Fruit fly (Drosophila melanogaster) whole organism, embryonic: ENCODE results near the gene slif.

Experiments used
- Adf1 ChIP-seq: fragments of 200-800 bp; sonication (Bioruptor generic); IDR thresholded peaks from 2 replicates; pipeline ENCODE4 v1.3.6; 2022; ENCODE audit warnings: missing biosample characterization, missing genetic modification characterization
- CG10321 ChIP-seq: fragments of 200-800 bp; sonication (Bioruptor generic); IDR thresholded peaks from 2 replicates; pipeline ENCODE4 v1.3.6; 2022; ENCODE audit warnings: missing biosample characterization, missing genetic modification characterization
- CG11398 ChIP-seq: fragments of 200-800 bp; sonication (Bioruptor generic); optimal IDR thresholded peaks from 2 replicates; lab custom pipeline; 2016; ENCODE audit warnings: missing biosample characterization, missing genetic modification characterization
- CG11560 ChIP-seq: fragments of 200-800 bp; sonication (Bioruptor generic); IDR thresholded peaks from 3 replicates; pipeline ENCODE4 v1.3.6; 2022; ENCODE audit warnings: missing biosample characterization, missing genetic modification characterization
- CG13296 ChIP-seq: fragments of 200-800 bp; sonication (Bioruptor generic); optimal IDR thresholded peaks from 3 replicates; lab custom pipeline; 2018; ENCODE audit warnings: missing biosample characterization, mild to moderate bottlenecking, missing genetic modification characterization
- CG15479 ChIP-seq: fragments of 200-800 bp; sonication (Bioruptor generic); optimal IDR thresholded peaks from 3 replicates; lab custom pipeline; 2019; ENCODE audit warnings: missing biosample characterization, mild to moderate bottlenecking, missing genetic modification characterization, moderate library complexity
- CG15514 ChIP-seq: fragments of 200-800 bp; sonication (Bioruptor generic); optimal IDR thresholded peaks from 3 replicates; lab custom pipeline; 2017; ENCODE audit warnings: missing biosample characterization, missing genetic modification characterization, mild to moderate bottlenecking, moderate library complexity, missing genetic modification reagents
- CG17912 ChIP-seq: fragments of 200-800 bp; sonication (Bioruptor generic); optimal IDR thresholded peaks from 2 replicates; lab custom pipeline; 2018; ENCODE audit warnings: missing biosample characterization, mild to moderate bottlenecking, missing genetic modification characterization
- CG1832 ChIP-seq: fragments of 200-800 bp; sonication (Bioruptor generic); optimal IDR thresholded peaks from 2 replicates; lab custom pipeline; 2017; ENCODE audit warnings: missing biosample characterization, mild to moderate bottlenecking, missing genetic modification characterization, inconsistent platforms
- CG2116 ChIP-seq: fragments of 200-800 bp; sonication (Bioruptor generic); optimal IDR thresholded peaks from 3 replicates; lab custom pipeline; 2018; ENCODE audit warnings: missing biosample characterization, mild to moderate bottlenecking, missing genetic modification characterization
- CG30403 ChIP-seq: fragments of 200-800 bp; sonication (Bioruptor generic); optimal IDR thresholded peaks from 3 replicates; lab custom pipeline; 2016; ENCODE audit warnings: missing biosample characterization, missing genetic modification characterization
- CG3838 ChIP-seq: fragments of 200-800 bp; sonication (Bioruptor generic); optimal IDR thresholded peaks from 3 replicates; lab custom pipeline; 2016; ENCODE audit warnings: missing biosample characterization, missing genetic modification characterization
- CG3847 ChIP-seq: fragments of 200-800 bp; sonication (Bioruptor generic); IDR thresholded peaks from 2 replicates; pipeline ENCODE4 v1.3.6; 2022; ENCODE audit warnings: missing biosample characterization, missing genetic modification characterization
- CG3995 ChIP-seq: fragments of 200-800 bp; sonication (Bioruptor generic); optimal IDR thresholded peaks from 3 replicates; lab custom pipeline; 2016; ENCODE audit warnings: missing biosample characterization, missing genetic modification characterization
- CG4707 ChIP-seq: fragments of 200-800 bp; sonication (Bioruptor generic); optimal IDR thresholded peaks from 2 replicates; lab custom pipeline; 2018; ENCODE audit warnings: missing biosample characterization, mild to moderate bottlenecking, missing genetic modification characterization, moderate library complexity
- CG4854 ChIP-seq: fragments of 200-800 bp; sonication (Bioruptor generic); optimal IDR thresholded peaks from 2 replicates; lab custom pipeline; 2016; ENCODE audit warnings: missing biosample characterization, missing genetic modification characterization, inconsistent platforms
- CG7963 ChIP-seq: fragments of 200-800 bp; sonication (Bioruptor generic); IDR thresholded peaks from 3 replicates; pipeline ENCODE4 v1.3.6; 2022; ENCODE audit warnings: missing biosample characterization, missing genetic modification characterization; ENCODE audit not compliant: partially characterized antibody
- CG9797 ChIP-seq: fragments of 200-800 bp; sonication (Bioruptor generic); optimal IDR thresholded peaks from 3 replicates; lab custom pipeline; 2018; ENCODE audit warnings: missing biosample characterization, mild to moderate bottlenecking, missing genetic modification characterization
- CG9876 ChIP-seq: fragments of 200-800 bp; sonication (Bioruptor generic); optimal IDR thresholded peaks from 2 replicates; lab custom pipeline; 2016; ENCODE audit warnings: missing biosample characterization, missing genetic modification characterization
- Dip3 ChIP-seq: fragments of 200-800 bp; sonication (Bioruptor generic); optimal IDR thresholded peaks from 3 replicates; lab custom pipeline; 2016; ENCODE audit warnings: missing biosample characterization, missing genetic modification characterization
- Doc3 ChIP-seq: fragments of 200-800 bp; sonication (Bioruptor generic); IDR thresholded peaks from 3 replicates; pipeline ENCODE4 v1.3.6; 2022; ENCODE audit warnings: missing biosample characterization, missing genetic modification characterization; ENCODE audit not compliant: partially characterized antibody
- Dp ChIP-seq: fragments of 200-800 bp; sonication (Bioruptor generic); optimal IDR thresholded peaks from 2 replicates; lab custom pipeline; 2018; ENCODE audit warnings: missing biosample characterization, mild to moderate bottlenecking, missing genetic modification characterization, moderate library complexity
- Dref ChIP-seq: fragments of 200-800 bp; sonication (Bioruptor generic); IDR thresholded peaks from 2 replicates; pipeline ENCODE4 v1.3.6; 2022; ENCODE audit warnings: missing biosample characterization, missing genetic modification characterization
- E2f2 ChIP-seq: fragments of 200-800 bp; sonication (Bioruptor generic); IDR thresholded peaks from 2 replicates; pipeline ENCODE4 v1.3.6; 2022; ENCODE audit warnings: missing biosample characterization, missing genetic modification characterization
- Ets97D ChIP-seq: fragments of 200-800 bp; sonication (Bioruptor generic); optimal IDR thresholded peaks from 3 replicates; lab custom pipeline; 2016; ENCODE audit warnings: missing biosample characterization, missing genetic modification characterization
- Gsc ChIP-seq: fragments of 200-800 bp; sonication (Bioruptor generic); IDR thresholded peaks from 2 replicates; pipeline ENCODE4 v1.3.6; 2022; ENCODE audit warnings: missing biosample characterization, missing genetic modification characterization
- H2.0 ChIP-seq: fragments of 200-800 bp; sonication (Bioruptor generic); IDR thresholded peaks from 2 replicates; pipeline ENCODE4 v1.3.6; 2022; ENCODE audit warnings: missing biosample characterization, missing genetic modification characterization
- Hmr ChIP-seq: fragments of 200-800 bp; sonication (Bioruptor generic); optimal IDR thresholded peaks from 3 replicates; lab custom pipeline; 2017; ENCODE audit warnings: mild to moderate bottlenecking, missing biosample characterization, missing genetic modification reagents, missing genetic modification characterization
- MESR4 ChIP-seq: fragments of 200-800 bp; sonication (Bioruptor generic); optimal IDR thresholded peaks from 2 replicates; lab custom pipeline; 2018; ENCODE audit warnings: missing biosample characterization, mild to moderate bottlenecking, missing genetic modification characterization, moderate library complexity
- Max ChIP-seq: fragments of 200-800 bp; sonication (Bioruptor generic); optimal IDR thresholded peaks from 2 replicates; lab custom pipeline; 2016; ENCODE audit warnings: missing biosample characterization, mild to moderate bottlenecking, missing genetic modification characterization
- NK7.1 ChIP-seq: fragments of 200-800 bp; sonication (Bioruptor generic); optimal IDR thresholded peaks from 3 replicates; lab custom pipeline; 2016; ENCODE audit warnings: missing biosample characterization, missing genetic modification characterization
- Sin3A ChIP-seq: fragments of >200 bp; optimal IDR thresholded peaks from 2 replicates; lab custom pipeline; 2018
- ac ChIP-seq: fragments of 200-800 bp; sonication (Bioruptor generic); optimal IDR thresholded peaks from 3 replicates; lab custom pipeline; 2017; ENCODE audit warnings: missing biosample characterization, mild to moderate bottlenecking, missing genetic modification characterization
- ara ChIP-seq: fragments of 200-800 bp; sonication (Bioruptor generic); IDR thresholded peaks from 2 replicates; pipeline ENCODE4 v1.3.6; 2022; ENCODE audit warnings: missing biosample characterization, missing genetic modification characterization
- da ChIP-seq: fragments of 200-800 bp; sonication (Bioruptor generic); optimal IDR thresholded peaks from 2 replicates; lab custom pipeline; 2016; ENCODE audit warnings: missing biosample characterization, missing genetic modification characterization
- h ChIP-seq: fragments of >200 bp; optimal IDR thresholded peaks from 2 replicates; lab custom pipeline; 2017
- inv ChIP-seq: fragments of 200-800 bp; sonication (Bioruptor generic); IDR thresholded peaks from 2 replicates; pipeline ENCODE4 v1.3.6; 2022; ENCODE audit warnings: missing biosample characterization, missing genetic modification characterization; ENCODE audit not compliant: partially characterized antibody
- onecut ChIP-seq: fragments of 200-800 bp; sonication (Bioruptor generic); IDR thresholded peaks from 2 replicates; pipeline ENCODE4 v1.3.6; 2022; ENCODE audit warnings: missing biosample characterization, missing genetic modification characterization
- phol ChIP-seq: fragments of 200-800 bp; sonication (Bioruptor generic); optimal IDR thresholded peaks from 3 replicates; lab custom pipeline; 2018; ENCODE audit warnings: missing biosample characterization, mild to moderate bottlenecking, missing genetic modification characterization, moderate library complexity
- sens-2 ChIP-seq: fragments of 200-800 bp; sonication (Bioruptor generic); IDR thresholded peaks from 2 replicates; pipeline ENCODE4 v1.3.6; 2022; ENCODE audit warnings: missing biosample characterization, missing genetic modification characterization
- ssp ChIP-seq: fragments of 200-800 bp; sonication (Bioruptor generic); IDR thresholded peaks from 2 replicates; pipeline ENCODE4 v1.3.6; 2022; ENCODE audit warnings: missing biosample characterization, missing genetic modification characterization
- tna ChIP-seq: fragments of 200-800 bp; sonication (Bioruptor generic); IDR thresholded peaks from 2 replicates; pipeline ENCODE4 v1.3.6; 2022; ENCODE audit warnings: missing biosample characterization, missing genetic modification characterization; ENCODE audit not compliant: partially characterized antibody
- unc-4 ChIP-seq: fragments of 200-800 bp; sonication (Bioruptor generic); IDR thresholded peaks from 2 replicates; pipeline ENCODE4 v1.3.6; 2022; ENCODE audit warnings: missing biosample characterization, missing genetic modification characterization; ENCODE audit not compliant: partially characterized antibody
- vnd ChIP-seq: fragments of 200-800 bp; sonication (Bioruptor generic); IDR thresholded peaks from 3 replicates; pipeline ENCODE4 v1.3.6; 2022; ENCODE audit warnings: missing biosample characterization, missing genetic modification characterization; ENCODE audit not compliant: partially characterized antibody
- vvl ChIP-seq: fragments of 200-800 bp; sonication (Bioruptor generic); IDR thresholded peaks from 2 replicates; pipeline ENCODE4 v1.3.6; 2022; ENCODE audit warnings: missing biosample characterization, missing genetic modification characterization

Gene slif

dm6 chr3L:22871845-22872361 is 8.9 kb upstream of the slif start, which contains the start of the genes CG11109 and Arf1 (continued):
- TF ChIP-seq CG11560 (peak; percentile 92), MESR4 (GFP tag; lab: Kevin White, UChicago) (peak; percentile 70), phol (peak; percentile 6), CG7963 (peak; percentile 72), vnd (GFP tag; lab: Robert Waterston, UW) (peak; percentile 59), Max (GFP tag; lab: Kevin White, UChicago) (no peak), inv (peak; percentile 44; the same call in 1 of the 2 replicates), CG3995 (peak; percentile 83), vvl (GFP tag; lab: Robert Waterston, UW) (0 out of 2 replicates have a peak, but pooled peaks have one; percentile 10), Dip3 (no peak), NK7.1 (GFP tag; lab: Kevin White, UChicago) (no peak), Adf1 (peak; percentile 20; the same call in 1 of the 2 replicates), sens-2 (GFP tag; lab: Robert Waterston, UW) (no peak), CG9876 (GFP tag; lab: Kevin White, UChicago) (no peak), ac (no peak), CG10321 (GFP tag; lab: Robert Waterston, UW) (peak; percentile 93), E2f2 (GFP tag; lab: Robert Waterston, UW) (peak; percentile 61), CG9797 (peak; percentile 2), CG15514 (GFP tag; lab: Kevin White, UChicago) (peak; percentile 90), CG4854 (GFP tag; lab: Kevin White, UChicago) (peak; percentile 86), h (lab: Kevin White, UChicago) (no peak), CG11398 (GFP tag; lab: Kevin White, UChicago) (no peak), CG30403 (GFP tag; lab: Kevin White, UChicago) (no peak), tna (peak; percentile 44), CG15479 (GFP tag; lab: Kevin White, UChicago) (peak; percentile 15), Gsc (no peak), H2.0 (0 out of 2 replicates have a peak, but pooled peaks have one; percentile 18), CG2116 (GFP tag; lab: Kevin White, UChicago) (peak; percentile 76), CG1832 (GFP tag; lab: Kevin White, UChicago) (peak; percentile 67), Ets97D (GFP tag; lab: Kevin White, UChicago) (no peak), ara (GFP tag; lab: Robert Waterston, UW) (no peak), CG13296 (GFP tag; lab: Kevin White, UChicago) (peak; percentile 23), Hmr (GFP tag; lab: Kevin White, UChicago) (peak; percentile 24), CG3847 (GFP tag; lab: Robert Waterston, UW) (peak; percentile 45), CG4707 (GFP tag; lab: Kevin White, UChicago) (no peak), CG17912 (GFP tag; lab: Kevin White, UChicago) (peak; percentile 47), Dp (GFP tag; lab: Kevin White, UChicago) (peak; percentile 48), CG3838 (GFP tag; lab: Kevin White, UChicago) (no peak), onecut (peak; percentile 27; the same call in 1 of the 2 replicates), Doc3 (GFP tag; lab: Robert Waterston, UW) (peak; percentile 33), unc-4 (peak; percentile 37), Sin3A (lab: Kevin White, UChicago) (peak; percentile 27), da (GFP tag; lab: Kevin White, UChicago) (no peak), Dref (GFP tag; lab: Robert Waterston, UW) (peak; percentile 87), ssp (GFP tag; lab: Robert Waterston, UW) (no peak)
- TF ChIP-seq, all 482 proteins: peak for 114
